Fruit fly (Drosophila melanogaster): ENCODE data around the gene CG5321.

Gene CG5321

DNA sequence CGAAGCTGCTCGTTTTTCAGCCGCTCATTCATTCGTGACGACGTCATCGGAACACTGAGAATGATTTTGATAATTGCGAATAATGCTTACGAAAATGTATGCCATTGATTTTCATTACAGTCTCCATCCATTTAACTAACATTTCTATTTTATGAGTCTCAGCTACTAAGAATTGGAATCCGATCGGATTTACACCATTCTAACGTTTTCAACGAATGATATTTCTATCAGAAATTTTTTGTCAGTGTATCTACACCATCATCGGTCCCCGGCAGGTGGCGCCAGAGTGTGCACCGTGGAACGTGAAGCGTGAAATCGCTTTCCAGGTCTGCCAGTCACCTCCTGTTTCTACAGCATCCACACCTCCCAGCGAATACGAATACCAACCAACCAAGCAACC lies 35.8 kb downstream of the CG5321 start:
- TF ChIP-seq CG12942 (GFP tag; optimal IDR thresholded peaks at IDR 0.05): no peak
- peak; percentile 71 for TF ChIP-seq CTCF (GFP tag; optimal IDR thresholded peaks at IDR 0.05)

DNA sequence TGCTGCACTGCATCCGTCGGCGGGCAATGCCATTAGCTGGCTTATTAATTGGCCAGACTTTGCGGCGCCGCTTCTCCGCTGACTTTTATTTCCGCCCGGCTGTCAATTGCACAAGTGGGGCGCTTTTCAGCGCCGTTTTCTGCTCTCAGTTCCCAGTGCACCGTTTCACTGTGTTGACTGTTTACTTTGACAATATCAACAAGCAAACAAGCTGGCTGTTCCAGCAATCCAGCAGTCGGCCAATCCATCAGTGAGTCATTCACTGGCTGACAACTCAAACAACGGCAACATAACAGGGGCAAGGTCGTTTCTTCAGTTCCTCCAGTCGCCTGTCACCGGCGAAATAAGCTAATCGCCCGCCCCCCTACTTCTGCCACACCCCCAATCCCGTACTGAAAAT lies 37.9 kb downstream of the CG5321 start:
- peak; percentile 39 for TF ChIP-seq Hsf (GFP tag; optimal IDR thresholded peaks at IDR 0.05)
- TF ChIP-seq hb (GFP tag; IDR thresholded peaks at IDR 0.05; ENCODE audit: partially characterized antibody): no peak
- TF ChIP-seq sr (GFP tag; IDR thresholded peaks at IDR 0.05): peak; percentile 83
- TF ChIP-seq gt (GFP tag; IDR thresholded peaks at IDR 0.05): no peak
- no peak for TF ChIP-seq Lim3 (GFP tag; IDR thresholded peaks at IDR 0.05)
- peak; percentile 92 for TF ChIP-seq Ets65A (GFP tag)
- peak; percentile 78 for TF ChIP-seq Atf6 (GFP tag; IDR thresholded peaks at IDR 0.05)
- TF ChIP-seq sqz (GFP tag; optimal IDR thresholded peaks at IDR 0.05): peak; percentile 71
- TF ChIP-seq dimm (GFP tag; IDR thresholded peaks at IDR 0.05): peak; percentile 80
- no peak for TF ChIP-seq CG15073 (GFP tag; optimal IDR thresholded peaks at IDR 0.05)
- peak; percentile 48 for TF ChIP-seq Fer2 (tag; optimal IDR thresholded peaks at IDR 0.05)
- TF ChIP-seq CG12769 (tag; optimal IDR thresholded peaks at IDR 0.05): peak; percentile 68
- peak; percentile 69 for TF ChIP-seq CHES-1-like (GFP tag; optimal IDR thresholded peaks at IDR 0.05)
- 0 out of 3 replicates have a peak, but pooled peaks have one; percentile 58 for TF ChIP-seq z (GFP tag; IDR thresholded peaks at IDR 0.05)
- peak in 1 of 2 experiments; percentile 74 for TF ChIP-seq Eip74EF (GFP tag; optimal IDR thresholded peaks at IDR 0.05)
- TF ChIP-seq Lpt (GFP tag; optimal IDR thresholded peaks at IDR 0.05): no peak
- peak in 1 of 3 experiments; percentile 48 for TF ChIP-seq lola (GFP tag; optimal IDR thresholded peaks at IDR 0.05)
- TF ChIP-seq CG6272 (GFP tag; IDR thresholded peaks at IDR 0.05): no peak
- no peak for TF ChIP-seq Elba2 (GFP tag; optimal IDR thresholded peaks at IDR 0.05)
- TF ChIP-seq CG8478 (optimal IDR thresholded peaks at IDR 0.05): no peak
- peak; percentile 33 for TF ChIP-seq Dip3 (GFP tag; optimal IDR thresholded peaks at IDR 0.05)
- no peak for TF ChIP-seq chinmo (GFP tag; IDR thresholded peaks at IDR 0.05; ENCODE audit: partially characterized antibody)
- TF ChIP-seq CG6854 (GFP tag; optimal IDR thresholded peaks at IDR 0.05): peak; percentile 73
- peak; percentile 73 for TF ChIP-seq Antp (GFP tag; optimal IDR thresholded peaks at IDR 0.05)
- TF ChIP-seq lilli (GFP tag; optimal IDR thresholded peaks at IDR 0.05): no peak
- peak; percentile 34 for TF ChIP-seq pho (GFP tag; optimal IDR thresholded peaks at IDR 0.05)
- no peak for TF ChIP-seq CG7357 (GFP tag; IDR thresholded peaks at IDR 0.05)
- peak; percentile 89 for TF ChIP-seq CG1792 (GFP tag; optimal IDR thresholded peaks at IDR 0.05)
- no peak for TF ChIP-seq knrl (GFP tag; IDR thresholded peaks at IDR 0.05; ENCODE audit: partially characterized antibody)
- peak; percentile 27 for TF ChIP-seq CG10979 (tag; optimal IDR thresholded peaks at IDR 0.05)
- peak; percentile 77 for TF ChIP-seq CG31365 (tag; optimal IDR thresholded peaks at IDR 0.05)
- TF ChIP-seq HLH3B (GFP tag; IDR thresholded peaks at IDR 0.05): peak; percentile 78
- TF ChIP-seq kni (GFP tag; optimal IDR thresholded peaks at IDR 0.05): peak; percentile 76
- 0 out of 3 replicates have a peak, but pooled peaks have one; percentile 14 for TF ChIP-seq CG11560 (tag; IDR thresholded peaks at IDR 0.05)
- TF ChIP-seq pfk (GFP tag; optimal IDR thresholded peaks at IDR 0.05): peak; percentile 26
- peak; percentile 77 for TF ChIP-seq Fer3 (tag; optimal IDR thresholded peaks at IDR 0.05)
- no peak for TF ChIP-seq Opbp (GFP tag; IDR thresholded peaks at IDR 0.05; ENCODE audit: partially characterized antibody)
- peak; percentile 41 for TF ChIP-seq Hand (GFP tag; optimal IDR thresholded peaks at IDR 0.05)
- no peak for TF ChIP-seq Neu2 (GFP tag; optimal IDR thresholded peaks at IDR 0.05; ENCODE audit: borderline replicate concordance)
- TF ChIP-seq wor (GFP tag; IDR thresholded peaks at IDR 0.05): peak; percentile 19; the same call in 1 of the 2 replicates
- TF ChIP-seq rib (GFP tag; IDR thresholded peaks at IDR 0.05): 0 out of 2 replicates have a peak, but pooled peaks have one; percentile 23
- TF ChIP-seq CG10147 (GFP tag; optimal IDR thresholded peaks at IDR 0.05): peak; percentile 57
- peak; percentile 96 for TF ChIP-seq CG8281 (tag; optimal IDR thresholded peaks at IDR 0.05)
- peak; percentile 42 for TF ChIP-seq CG1647 (GFP tag; optimal IDR thresholded peaks at IDR 0.05)
- TF ChIP-seq CG10274 (GFP tag; optimal IDR thresholded peaks at IDR 0.05): peak; percentile 71
- peak; percentile 92 for TF ChIP-seq fd64A (GFP tag; optimal IDR thresholded peaks at IDR 0.05)
- peak; percentile 61 for TF ChIP-seq CG3847 (GFP tag; IDR thresholded peaks at IDR 0.05)
- no peak for TF ChIP-seq Bgb (GFP tag; IDR thresholded peaks at IDR 0.05; ENCODE audit: partially characterized antibody)

Measured in whole organism, embryonic.